Worm (Caenorhabditis elegans): ENCODE data around the gene T16G12.3.

ce11 chrIII:10090685-10091084, 40.3 kb downstream of the T16G12.3 start, which contains the start of gene gtf-2H2C:
- TF ChIP-seq sptf-1 (tag; optimal IDR thresholded peaks at IDR 0.05) = no peak
- TF ChIP-seq mab-5 (tag; optimal IDR thresholded peaks at IDR 0.05) = no peak
- TF ChIP-seq nhr-28 (tag; optimal IDR thresholded peaks at IDR 0.05) = no peak
- no peak for TF ChIP-seq ces-1 (GFP tag; optimal IDR thresholded peaks at IDR 0.05)
- TF ChIP-seq snpc-4 (tag; optimal IDR thresholded peaks at IDR 0.05) = no peak
- TF ChIP-seq mep-1 (tag; optimal IDR thresholded peaks at IDR 0.05) = no peak
- TF ChIP-seq unc-62 (GFP tag; optimal IDR thresholded peaks at IDR 0.05) = no peak
- TF ChIP-seq sem-2 (GFP tag; optimal IDR thresholded peaks at IDR 0.05) = no peak
- TF ChIP-seq unc-39 (tag; optimal IDR thresholded peaks at IDR 0.05) = no peak
- no peak for TF ChIP-seq nhr-76 (tag; optimal IDR thresholded peaks at IDR 0.05)
- TF ChIP-seq unc-120 (tag; optimal IDR thresholded peaks at IDR 0.05; ENCODE audit: poor library complexity, severe bottlenecking) = no peak
- no peak for TF ChIP-seq elt-3 (tag; optimal IDR thresholded peaks at IDR 0.05)
- TF ChIP-seq elt-1 (tag; optimal IDR thresholded peaks at IDR 0.05; ENCODE audit: borderline replicate concordance, insufficient read depth) = no peak
- TF ChIP-seq lsy-2 (tag; optimal IDR thresholded peaks at IDR 0.05) = no peak
